Worm (Caenorhabditis elegans): Measurements from ENCODE around the gene kin-30.

Gene kin-30

DNA sequence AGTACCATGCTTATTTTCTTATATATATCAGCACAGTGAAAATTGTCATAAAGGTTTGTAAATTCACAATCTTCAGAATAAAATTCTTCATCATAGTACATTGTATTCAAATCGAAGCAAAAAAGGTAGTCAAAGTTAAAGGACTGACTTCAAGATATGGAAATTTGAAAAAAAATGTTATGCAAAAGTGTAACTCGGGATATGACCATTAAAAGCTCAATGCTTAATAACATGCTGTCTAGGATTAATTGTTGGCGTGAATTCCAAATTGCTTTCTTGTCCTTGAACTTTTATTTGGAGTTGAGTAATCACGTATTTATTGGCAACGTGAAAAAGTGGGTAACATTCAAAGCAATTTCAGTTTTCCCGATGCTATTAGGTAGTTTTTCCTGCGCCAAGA lies 30.2 kb downstream of the kin-30 start, which contains the start of gene srw-16:
srw-16 (minus strand) TSS at position 101 of the 400 bp plus-strand sequence.
- no peak for TF ChIP-seq fkh-6 (tag; optimal IDR thresholded peaks at IDR 0.05)
- no peak for TF ChIP-seq ceh-2 (tag; optimal IDR thresholded peaks at IDR 0.05)
- TF ChIP-seq ets-4 (tag; optimal IDR thresholded peaks at IDR 0.05), result no peak
- TF ChIP-seq ceh-34 (tag; optimal IDR thresholded peaks at IDR 0.05), result no peak
- TF ChIP-seq ztf-16 (tag; optimal IDR thresholded peaks at IDR 0.05), result no peak
- no peak for TF ChIP-seq ama-1 (optimal IDR thresholded peaks at IDR 0.05)
- TF ChIP-seq pax-1 (tag; optimal IDR thresholded peaks at IDR 0.05), result no peak
- no peak for TF ChIP-seq dmd-4 (tag; optimal IDR thresholded peaks at IDR 0.05; ENCODE audit: borderline replicate concordance)
- TF ChIP-seq ceh-6 (GFP tag; optimal IDR thresholded peaks at IDR 0.05), result no peak

- no peak for TF ChIP-seq ceh-18 (tag; optimal IDR thresholded peaks at IDR 0.05)
- no peak for TF ChIP-seq nhr-11 (tag; optimal IDR thresholded peaks at IDR 0.05)
- no peak for TF ChIP-seq dmd-4 (tag; optimal IDR thresholded peaks at IDR 0.05; ENCODE audit: borderline replicate concordance)
- no peak for TF ChIP-seq lin-11 (tag; optimal IDR thresholded peaks at IDR 0.05)
- TF ChIP-seq K02D7.2 (tag; optimal IDR thresholded peaks at IDR 0.05), result no peak
- TF ChIP-seq F13H6.1 (tag; optimal IDR thresholded peaks at IDR 0.05), result no peak
Measured at ce11 chrV:15276915-15277314, 32.4 kb downstream of the kin-30 start, which contains the start of gene srw-17. Gene srw-17 (minus strand): TSS chrV:15277015.

DNA sequence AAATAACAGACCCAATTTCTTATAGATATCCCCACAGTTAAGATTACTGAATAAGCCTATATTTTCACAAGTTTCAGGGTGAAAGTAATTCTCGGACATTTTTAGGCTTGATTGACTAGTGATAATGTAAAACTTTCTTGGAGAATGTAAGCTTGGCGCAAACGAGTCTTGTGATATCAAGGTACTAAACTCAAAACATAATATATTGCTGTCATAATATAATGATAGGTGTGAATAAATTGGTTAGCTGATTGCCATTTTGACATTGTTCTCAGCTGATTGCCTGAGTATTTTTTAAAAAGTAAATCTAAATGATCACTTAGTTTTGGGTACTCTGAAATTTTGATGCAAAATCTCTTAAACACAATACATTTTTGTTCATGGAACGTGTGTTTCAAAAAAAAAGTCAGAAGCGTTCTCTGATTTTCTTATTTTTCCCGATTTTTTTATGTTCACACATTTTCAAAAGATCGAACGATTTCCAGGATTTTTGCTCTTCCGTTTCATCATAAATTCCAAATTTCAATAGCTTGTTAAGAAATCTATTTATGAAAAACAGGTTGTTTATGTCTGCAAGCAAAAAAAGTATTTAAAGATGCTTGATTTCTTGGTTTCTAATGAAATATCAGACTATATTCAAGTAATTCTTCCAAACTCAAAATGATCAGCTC lies 36.9 kb downstream of the kin-30 start, which contains the start of the genes srw-19 and srx-51:
srw-19 (minus strand) TSS at position 101 of the 671 bp plus-strand sequence.
srx-51 (plus strand) TSS at position 621 of the 671 bp plus-strand sequence.
- TF ChIP-seq sox-4 (tag; optimal IDR thresholded peaks at IDR 0.05), result no peak
- no peak for TF ChIP-seq ceh-24 (tag; optimal IDR thresholded peaks at IDR 0.05)
- no peak for TF ChIP-seq unc-3 (GFP tag; conservative IDR thresholded peaks at IDR 0.05)
- no peak for TF ChIP-seq unc-3 (tag; optimal IDR thresholded peaks at IDR 0.05)
- no peak for TF ChIP-seq hlh-8 (tag; optimal IDR thresholded peaks at IDR 0.05)
- TF ChIP-seq unc-86 (tag; optimal IDR thresholded peaks at IDR 0.05), result no peak
- TF ChIP-seq Y22D7AL.16 (tag; optimal IDR thresholded peaks at IDR 0.05), result no peak
- TF ChIP-seq ceh-9 (tag; optimal IDR thresholded peaks at IDR 0.05), result no peak
- no peak for TF ChIP-seq sox-2 (GFP tag; IDR thresholded peaks at IDR 0.05)
- no peak for TF ChIP-seq ceh-18 (tag; optimal IDR thresholded peaks at IDR 0.05)
- TF ChIP-seq dmd-4 (tag; optimal IDR thresholded peaks at IDR 0.05; ENCODE audit: borderline replicate concordance), result no peak
- no peak for TF ChIP-seq C38D4.7 (GFP tag; optimal IDR thresholded peaks at IDR 0.05)
- TF ChIP-seq K09A11.1 (tag; optimal IDR thresholded peaks at IDR 0.05; ENCODE audit: insufficient read depth), result no peak

ce11 chrV:15285984-15286383 lies 41.4 kb downstream of the kin-30 start:
- TF ChIP-seq ceh-14 (tag; optimal IDR thresholded peaks at IDR 0.05), result no peak
- TF ChIP-seq elt-2 (tag; optimal IDR thresholded peaks at IDR 0.05), result peak; percentile 57

ce11 chrV:15287856-15288255 lies 43.3 kb downstream of the kin-30 start, which contains the start of gene cyp-34A1:
Gene cyp-34A1 (minus strand): TSS chrV:15287956.
- TF ChIP-seq K02D7.2 (tag; optimal IDR thresholded peaks at IDR 0.05), result no peak
- TF ChIP-seq unc-3 (GFP tag; conservative IDR thresholded peaks at IDR 0.05), result no peak
- TF ChIP-seq unc-3 (tag; optimal IDR thresholded peaks at IDR 0.05), result no peak
- TF ChIP-seq lim-6 (tag; optimal IDR thresholded peaks at IDR 0.05), result no peak
- TF ChIP-seq pha-4 (tag; optimal IDR thresholded peaks at IDR 0.05), result no peak
- no peak for TF ChIP-seq pha-2 (tag; optimal IDR thresholded peaks at IDR 0.05)
- TF ChIP-seq K09A11.1 (tag; optimal IDR thresholded peaks at IDR 0.05; ENCODE audit: insufficient read depth), result no peak
- TF ChIP-seq elt-4 (tag; optimal IDR thresholded peaks at IDR 0.05), result no peak
- TF ChIP-seq pqm-1 (tag; optimal IDR thresholded peaks at IDR 0.05), result no peak
- TF ChIP-seq ttx-3 (tag; optimal IDR thresholded peaks at IDR 0.05), result no peak
- no peak for TF ChIP-seq ztf-16 (tag; optimal IDR thresholded peaks at IDR 0.05)
- no peak for TF ChIP-seq ama-1 (optimal IDR thresholded peaks at IDR 0.05)
- TF ChIP-seq unc-42 (tag; optimal IDR thresholded peaks at IDR 0.05), result no peak
- TF ChIP-seq dve-1 (tag; optimal IDR thresholded peaks at IDR 0.05), result no peak
- no peak for TF ChIP-seq eyg-1 (tag; optimal IDR thresholded peaks at IDR 0.05)
- no peak for TF ChIP-seq unc-86 (tag; optimal IDR thresholded peaks at IDR 0.05)

All from whole organism, late embryonic.